Worm (Caenorhabditis elegans): ENCODE measurements around the gene T27E7.5.

T27E7.5 gene

ce11 chrIV:14536911-14537310 lies at the start of gene T27E7.5:
T27E7.5 (plus strand) TSS chrIV:14537163.
- no peak for TF ChIP-seq nhr-11 (tag; optimal IDR thresholded peaks at IDR 0.05)
- TF ChIP-seq nhr-237 (tag; optimal IDR thresholded peaks at IDR 0.05) = no peak
- peak; percentile 91 for TF ChIP-seq aha-1 (tag)
- peak in 1 of 2 experiments; percentile 30 for TF ChIP-seq unc-62 (GFP tag; optimal IDR thresholded peaks at IDR 0.05 in 1 of 2)
- no peak for TF ChIP-seq unc-62 (tag; optimal IDR thresholded peaks at IDR 0.05)
- no peak for TF ChIP-seq F26F4.8 (GFP tag; conservative IDR thresholded peaks at IDR 0.05)

- TF ChIP-seq F44E2.7 (GFP tag; IDR thresholded peaks at IDR 0.05) = no peak
- TF ChIP-seq nhr-237 (tag; optimal IDR thresholded peaks at IDR 0.05) = no peak
- TF ChIP-seq pha-4 (GFP tag; IDR thresholded peaks at IDR 0.05) = no peak
- TF ChIP-seq pha-4 (tag; optimal IDR thresholded peaks at IDR 0.05) = no peak
- TF ChIP-seq nhr-41 (GFP tag; IDR thresholded peaks at IDR 0.05) = no peak
- TF ChIP-seq fos-1 (tag; optimal IDR thresholded peaks at IDR 0.05) = no peak
- no peak for TF ChIP-seq lin-38 (GFP tag; IDR thresholded peaks at IDR 0.05)
- no peak for TF ChIP-seq fkh-10 (GFP tag; optimal IDR thresholded peaks at IDR 0.05)
- no peak for TF ChIP-seq egl-43 (GFP tag; IDR thresholded peaks at IDR 0.05)
- no peak for TF ChIP-seq ceh-44 (GFP tag; IDR thresholded peaks at IDR 0.05)
- TF ChIP-seq jun-1 (tag; optimal IDR thresholded peaks at IDR 0.05) = no peak
- no peak for TF ChIP-seq hif-1 (tag; optimal IDR thresholded peaks at IDR 0.05)
- TF ChIP-seq Y5F2A.4 (GFP tag; optimal IDR thresholded peaks at IDR 0.05) = no peak
- TF ChIP-seq nhr-76 (tag; optimal IDR thresholded peaks at IDR 0.05) = no peak
- TF ChIP-seq nhr-28 (tag; optimal IDR thresholded peaks at IDR 0.05) = no peak
- TF ChIP-seq php-3 (GFP tag; IDR thresholded peaks at IDR 0.05) = no peak
- no peak for TF ChIP-seq zag-1 (tag; optimal IDR thresholded peaks at IDR 0.05)
- no peak for TF ChIP-seq F37D6.2 (tag; optimal IDR thresholded peaks at IDR 0.05)
- no peak for TF ChIP-seq unc-62 (GFP tag; optimal IDR thresholded peaks at IDR 0.05 in 1 of 2)
- TF ChIP-seq unc-62 (tag; optimal IDR thresholded peaks at IDR 0.05) = no peak
- TF ChIP-seq vab-7 (GFP tag; IDR thresholded peaks at IDR 0.05) = no peak
Measured at ce11 chrIV:14491135-14491534, 45.8 kb upstream of the T27E7.5 start.

ce11 chrIV:14495474-14495873 lies 41.5 kb upstream of the T27E7.5 start:
- TF ChIP-seq Y105C5A.15 (GFP tag; IDR thresholded peaks at IDR 0.05) (no peak), dve-1 (tag; optimal IDR thresholded peaks at IDR 0.05; ENCODE audit: insufficient read depth) (no peak), unc-62 (GFP tag; optimal IDR thresholded peaks at IDR 0.05 in 1 of 2) (peak in 1 of 2 experiments; percentile 49), unc-62 (tag; optimal IDR thresholded peaks at IDR 0.05) (no peak), mes-2 (tag; optimal IDR thresholded peaks at IDR 0.05; ENCODE audit: poor library complexity, severe bottlenecking) (no peak), snpc-1.2 (GFP tag; IDR thresholded peaks at IDR 0.05) (peak; percentile 74), daf-8 (GFP tag; IDR thresholded peaks at IDR 0.05) (no peak), ztf-11 (tag; optimal IDR thresholded peaks at IDR 0.05) (no peak), Y5F2A.4 (GFP tag; optimal IDR thresholded peaks at IDR 0.05) (no peak), ceh-28 (tag; optimal IDR thresholded peaks at IDR 0.05) (no peak), dmd-6 (GFP tag; IDR thresholded peaks at IDR 0.05) (no peak)

- TF ChIP-seq lin-1 (GFP tag; IDR thresholded peaks at IDR 0.05) (no peak), rbr-2 (tag; optimal IDR thresholded peaks at IDR 0.05) (peak; percentile 19), lir-3 (tag; optimal IDR thresholded peaks at IDR 0.05) (no peak), Y105C5A.15 (GFP tag; IDR thresholded peaks at IDR 0.05) (no peak), mxl-3 (GFP tag; optimal IDR thresholded peaks at IDR 0.05) (no peak), nhr-102 (tag; optimal IDR thresholded peaks at IDR 0.05) (no peak), zag-1 (tag; optimal IDR thresholded peaks at IDR 0.05) (no peak), nhr-237 (tag; optimal IDR thresholded peaks at IDR 0.05) (no peak), lin-39 (tag; optimal IDR thresholded peaks at IDR 0.05) (no peak), nhr-48 (tag; optimal IDR thresholded peaks at IDR 0.05) (no peak), nhr-11 (tag; optimal IDR thresholded peaks at IDR 0.05) (no peak), F49E8.2 (tag; optimal IDR thresholded peaks at IDR 0.05; ENCODE audit: borderline replicate concordance) (no peak), set-16 (GFP tag; IDR thresholded peaks at IDR 0.05) (peak; percentile 61), hlh-30 (tag; optimal IDR thresholded peaks at IDR 0.05; ENCODE audit: insufficient read depth) (no peak), F10B5.3 (tag; optimal IDR thresholded peaks at IDR 0.05) (peak; percentile 41), T26A8.4 (GFP tag; IDR thresholded peaks at IDR 0.05) (no peak), Y48G9A.11 (GFP tag; IDR thresholded peaks at IDR 0.05) (no peak)
Measured at ce11 chrIV:14496494-14496893, 40.5 kb upstream of the T27E7.5 start.
